Worm (Caenorhabditis elegans) whole organism, L1 larva: ENCODE results near the gene C42C1.8.

ENCODE experiments used
- C04F5.9 ChIP-seq: sonication (generic microtip); optimal IDR thresholded peaks from 2 replicates; lab custom pipeline; 2016; ENCODE audit warnings: missing genetic modification characterization, missing compliant biosample characterization
- C34B4.2 ChIP-seq: sonication (generic microtip); optimal IDR thresholded peaks from 2 replicates; lab custom pipeline; 2017; ENCODE audit warnings: mild to moderate bottlenecking, missing genetic modification characterization, missing compliant biosample characterization
- aly-2 ChIP-seq: fragments of 150-350 bp; optimal IDR thresholded peaks from 2 replicates; lab custom pipeline; 2014; ENCODE audit warnings: missing biosample characterization, missing genetic modification characterization
- dpl-1 ChIP-seq, 3 experiments: fragments of 150-350 bp in 2 of 3; sonication (generic microtip) in 1 of 3; optimal IDR thresholded peaks; 2 replicates each; lab custom pipeline; 2014 to 2017; ENCODE audit warnings: missing biosample characterization in 3 of 3, missing genetic modification characterization in 3 of 3, missing genetic modification reagents in 3 of 3
- egl-27 ChIP-seq, 2 experiments: fragments of 150-350 bp in 1 of 2; sonication (generic microtip); optimal IDR thresholded peaks; 3 replicates each; lab custom pipeline; 2017 to 2018; ENCODE audit warnings: missing biosample characterization in 2 of 2, missing genetic modification characterization in 2 of 2, missing genetic modification reagents in 2 of 2
- lin-15B ChIP-seq: fragments of 150-350 bp; sonication (generic microtip); optimal IDR thresholded peaks from 3 replicates; lab custom pipeline; 2014; ENCODE audit warnings: missing biosample characterization, missing genetic modification characterization
- lsy-2 ChIP-seq, 2 experiments: fragments of 150-350 bp; optimal IDR thresholded peaks; 2 replicates each; lab custom pipeline; 2014; ENCODE audit warnings: missing biosample characterization in 2 of 2, missing genetic modification characterization in 2 of 2
- nhr-237 ChIP-seq: fragments of 150-350 bp; optimal IDR thresholded peaks from 2 replicates; lab custom pipeline; 2014; ENCODE audit warnings: missing biosample characterization, missing genetic modification characterization
- nhr-28 ChIP-seq: fragments of 150-350 bp; optimal IDR thresholded peaks from 2 replicates; lab custom pipeline; 2014; ENCODE audit warnings: missing biosample characterization, missing genetic modification characterization
- pag-3 ChIP-seq: sonication (generic microtip); optimal IDR thresholded peaks from 2 replicates; lab custom pipeline; 2017; ENCODE audit warnings: missing genetic modification characterization, mild to moderate bottlenecking, missing compliant biosample characterization, antibody characterized with exemption, borderline replicate concordance; ENCODE audit not compliant: insufficient read depth
- rnt-1 ChIP-seq: sonication (generic microtip); optimal IDR thresholded peaks from 2 replicates; lab custom pipeline; 2016; ENCODE audit warnings: mild to moderate bottlenecking, missing genetic modification characterization, moderate library complexity, missing compliant biosample characterization
- zag-1 ChIP-seq: fragments of 150-350 bp; optimal IDR thresholded peaks from 2 replicates; lab custom pipeline; 2014; ENCODE audit warnings: missing biosample characterization, missing genetic modification characterization

- TF ChIP-seq aly-2 (tag; lab: Kevin White, UChicago) (no peak), nhr-28 (no peak), nhr-237 (tag; lab: Kevin White, UChicago) (no peak), lsy-2 (tag; optimal IDR thresholded peaks at IDR 0.05; lab: Kevin White, UChicago) (no peak), zag-1 (tag; lab: Kevin White, UChicago) (no peak), pag-3 (no peak), dpl-1 (GFP tag; optimal IDR thresholded peaks at IDR 0.05; lab: Kevin White, UChicago) (no peak), egl-27 (tag; optimal IDR thresholded peaks at IDR 0.05; lab: Kevin White, UChicago) (no peak), rnt-1 (tag; lab: Kevin White, UChicago) (no peak), C34B4.2 (tag; lab: Kevin White, UChicago) (no peak), C04F5.9 (no peak), lin-15B (tag; lab: Kevin White, UChicago) (no peak)
These were observed 50.0 kb downstream of the C42C1.8 start for ce11 chrIV:12340885-12341284.
